Fruit fly (Drosophila melanogaster): ENCODE measurements around the gene nocte.

Gene nocte

DNA sequence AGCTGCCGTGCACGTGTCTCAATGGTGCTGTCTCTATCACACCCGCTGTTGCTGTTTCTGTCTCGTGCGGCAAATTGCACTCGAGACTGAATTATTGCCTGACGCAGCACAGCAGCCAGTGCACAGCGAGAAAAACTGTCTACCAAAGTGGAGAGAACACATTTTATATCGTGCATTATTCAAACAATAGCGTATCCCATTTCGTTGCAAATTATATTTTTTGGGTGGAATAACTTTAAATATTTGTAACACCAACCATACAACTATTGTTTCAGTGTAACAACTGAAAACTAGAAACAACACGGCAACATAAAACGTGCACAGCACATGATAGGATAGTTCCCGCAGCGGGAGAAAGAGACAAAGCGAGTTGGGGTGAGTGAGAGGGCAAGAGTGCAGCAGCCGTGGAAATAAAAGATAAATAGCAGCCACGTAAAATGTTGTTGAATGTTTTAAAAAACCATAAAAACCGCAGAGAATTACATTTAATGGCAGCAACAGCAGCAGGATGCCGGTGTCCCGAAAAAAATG is 40.9 kb upstream of the nocte start (continued):
- TF ChIP-seq CG7928 (GFP tag; optimal IDR thresholded peaks at IDR 0.05) (no peak), HHEX (GFP tag; optimal IDR thresholded peaks at IDR 0.05) (no peak), PHDP (tag; optimal IDR thresholded peaks at IDR 0.05) (no peak), yki (optimal IDR thresholded peaks at IDR 0.05) (no peak), knrl (GFP tag; IDR thresholded peaks at IDR 0.05; ENCODE audit: partially characterized antibody) (no peak), CG8281 (tag; optimal IDR thresholded peaks at IDR 0.05) (peak; percentile 29), fd102C (GFP tag; optimal IDR thresholded peaks at IDR 0.05) (peak; percentile 92), HmgZ (tag; optimal IDR thresholded peaks at IDR 0.05) (no peak), CG3847 (GFP tag; IDR thresholded peaks at IDR 0.05) (no peak), E2f2 (GFP tag; IDR thresholded peaks at IDR 0.05) (no peak), gce (GFP tag; IDR thresholded peaks at IDR 0.05) (no peak), CHES-1-like (GFP tag; optimal IDR thresholded peaks at IDR 0.05) (no peak), CG14710 (tag; optimal IDR thresholded peaks at IDR 0.05) (peak; percentile 67), Elba2 (GFP tag; optimal IDR thresholded peaks at IDR 0.05) (peak; percentile 77), oc (tag; optimal IDR thresholded peaks at IDR 0.05) (no peak), CG11085 (GFP tag; IDR thresholded peaks at IDR 0.05) (no peak), amos (GFP tag; IDR thresholded peaks at IDR 0.05; ENCODE audit: partially characterized antibody) (no peak), Dbx (GFP tag; IDR thresholded peaks at IDR 0.05) (no peak), Xbp1 (GFP tag; optimal IDR thresholded peaks at IDR 0.05) (peak; percentile 30), dm (GFP tag; optimal IDR thresholded peaks at IDR 0.05) (peak; percentile 40), exex (tag; optimal IDR thresholded peaks at IDR 0.05) (no peak), nmo (GFP tag; optimal IDR thresholded peaks at IDR 0.05) (peak; percentile 71), Ets97D (GFP tag; optimal IDR thresholded peaks at IDR 0.05) (peak; percentile 16), Lhr (GFP tag; optimal IDR thresholded peaks at IDR 0.05) (peak; percentile 20), Hmx (GFP tag; optimal IDR thresholded peaks at IDR 0.05) (no peak), CG17829 (tag; optimal IDR thresholded peaks at IDR 0.05) (peak; percentile 79), D19B (GFP tag; optimal IDR thresholded peaks at IDR 0.05) (no peak), MTF-1 (GFP tag; optimal IDR thresholded peaks at IDR 0.05; ENCODE audit: borderline replicate concordance) (peak; percentile 37), bab2 (GFP tag; optimal IDR thresholded peaks at IDR 0.05) (peak; percentile 42), Adf1 (GFP tag; IDR thresholded peaks at IDR 0.05) (no peak), az2 (GFP tag; optimal IDR thresholded peaks at IDR 0.05) (peak; percentile 55), pzg (GFP tag; optimal IDR thresholded peaks at IDR 0.05) (no peak), CG12104 (GFP tag; optimal IDR thresholded peaks at IDR 0.05) (peak; percentile 32), CG7271 (tag; optimal IDR thresholded peaks at IDR 0.05) (peak; percentile 87), gem (tag; optimal IDR thresholded peaks at IDR 0.05) (peak; percentile 69), CG6683 (GFP tag; optimal IDR thresholded peaks at IDR 0.05) (no peak), H15 (GFP tag; IDR thresholded peaks at IDR 0.05) (peak; percentile 34; the same call in 1 of the 3 replicates), CrebB (tag; optimal IDR thresholded peaks at IDR 0.05) (no peak), Vsx1 (GFP tag; optimal IDR thresholded peaks at IDR 0.05) (no peak), CG1832 (GFP tag; optimal IDR thresholded peaks at IDR 0.05) (no peak), CG17568 (GFP tag; optimal IDR thresholded peaks at IDR 0.05) (no peak), CG18476 (GFP tag; optimal IDR thresholded peaks at IDR 0.05) (peak; percentile 10), Side (GFP tag; optimal IDR thresholded peaks at IDR 0.05) (peak; percentile 63), Sin3A (optimal IDR thresholded peaks at IDR 0.05) (no peak), CG1647 (GFP tag; optimal IDR thresholded peaks at IDR 0.05) (peak; percentile 26), CG14965 (GFP tag; optimal IDR thresholded peaks at IDR 0.05; ENCODE audit: borderline replicate concordance) (no peak), CG10979 (tag; optimal IDR thresholded peaks at IDR 0.05) (peak; percentile 79), CG13894 (tag; optimal IDR thresholded peaks at IDR 0.05) (no peak), CG18619 (GFP tag; optimal IDR thresholded peaks at IDR 0.05) (no peak), CG11723 (GFP tag; optimal IDR thresholded peaks at IDR 0.05) (no peak), dati (GFP tag; IDR thresholded peaks at IDR 0.05) (no peak)
